Worm (Caenorhabditis elegans): Measurements from ENCODE around the gene bgnt-1.2.

ce11 chrV:2138287-2138686, 19.8 kb upstream of the bgnt-1.2 start:
- TF ChIP-seq zag-1 (tag; optimal IDR thresholded peaks at IDR 0.05) (no peak), nhr-10 (tag; optimal IDR thresholded peaks at IDR 0.05) (no peak), blmp-1 (tag; optimal IDR thresholded peaks at IDR 0.05; ENCODE audit: insufficient read depth) (no peak), ZK546.5 (tag; optimal IDR thresholded peaks at IDR 0.05) (no peak), lin-39 (tag; optimal IDR thresholded peaks at IDR 0.05) (no peak), fos-1 (tag; optimal IDR thresholded peaks at IDR 0.05) (no peak), nhr-11 (tag; optimal IDR thresholded peaks at IDR 0.05) (no peak), R02D3.7 (tag; optimal IDR thresholded peaks at IDR 0.05) (no peak), nhr-77 (tag; optimal IDR thresholded peaks at IDR 0.05) (no peak), sma-9 (GFP tag; optimal IDR thresholded peaks at IDR 0.05) (no peak), sma-9 (tag; optimal IDR thresholded peaks at IDR 0.05) (no peak), egl-27 (tag; optimal IDR thresholded peaks at IDR 0.05) (no peak), ama-1 (optimal IDR thresholded peaks at IDR 0.05) (no peak), mdl-1 (tag; optimal IDR thresholded peaks at IDR 0.05) (no peak), F13H6.1 (tag; optimal IDR thresholded peaks at IDR 0.05) (no peak)
